Worm (Caenorhabditis elegans) whole organism, late embryonic: Measurements from ENCODE around the gene F49H12.4.

Source experiments
- ama-1 ChIP-seq: fragments of 150-350 bp; optimal IDR thresholded peaks from 2 replicates; lab custom pipeline; 2014
- ceh-24 ChIP-seq: sonication (generic microtip); optimal IDR thresholded peaks from 2 replicates; lab custom pipeline; 2016; ENCODE audit warnings: mild to moderate bottlenecking, missing genetic modification characterization, missing compliant biosample characterization
- ceh-31 ChIP-seq: sonication (generic microtip); optimal IDR thresholded peaks from 2 replicates; lab custom pipeline; 2016; ENCODE audit warnings: missing genetic modification characterization, missing compliant biosample characterization
- che-1 ChIP-seq: sonication (generic microtip); optimal IDR thresholded peaks from 2 replicates; lab custom pipeline; 2016; ENCODE audit warnings: mild to moderate bottlenecking, missing genetic modification characterization, missing compliant biosample characterization
- dmd-4 ChIP-seq: sonication (generic microtip); optimal IDR thresholded peaks from 2 replicates; lab custom pipeline; 2016; ENCODE audit warnings: borderline replicate concordance, missing genetic modification characterization, missing compliant biosample characterization
- gmeb-2 ChIP-seq: sonication (generic microtip); optimal IDR thresholded peaks from 2 replicates; lab custom pipeline; 2016; ENCODE audit warnings: missing genetic modification characterization, inconsistent platforms, missing compliant biosample characterization
- lin-11 ChIP-seq: fragments of 200-800 bp; sonication (Bioruptor generic); optimal IDR thresholded peaks from 2 replicates; lab custom pipeline; 2018; ENCODE audit warnings: mild to moderate bottlenecking, missing genetic modification characterization, missing compliant biosample characterization
- pros-1 ChIP-seq: fragments of 150-350 bp; optimal IDR thresholded peaks from 2 replicates; lab custom pipeline; 2014; ENCODE audit warnings: missing biosample characterization, missing genetic modification reagents, missing genetic modification characterization
- ref-2 ChIP-seq: sonication (generic microtip); optimal IDR thresholded peaks from 2 replicates; lab custom pipeline; 2016; ENCODE audit warnings: missing genetic modification characterization, missing compliant biosample characterization
- tbx-2 ChIP-seq: sonication (generic microtip); optimal IDR thresholded peaks from 2 replicates; lab custom pipeline; 2016; ENCODE audit warnings: missing genetic modification characterization, missing compliant biosample characterization
- unc-55 ChIP-seq: sonication (generic microtip); optimal IDR thresholded peaks from 2 replicates; lab custom pipeline; 2017; ENCODE audit warnings: missing biosample characterization, missing genetic modification reagents, missing genetic modification characterization
- zip-5 ChIP-seq: sonication (generic microtip); optimal IDR thresholded peaks from 2 replicates; lab custom pipeline; 2016; ENCODE audit warnings: missing genetic modification characterization, missing compliant biosample characterization

DNA sequence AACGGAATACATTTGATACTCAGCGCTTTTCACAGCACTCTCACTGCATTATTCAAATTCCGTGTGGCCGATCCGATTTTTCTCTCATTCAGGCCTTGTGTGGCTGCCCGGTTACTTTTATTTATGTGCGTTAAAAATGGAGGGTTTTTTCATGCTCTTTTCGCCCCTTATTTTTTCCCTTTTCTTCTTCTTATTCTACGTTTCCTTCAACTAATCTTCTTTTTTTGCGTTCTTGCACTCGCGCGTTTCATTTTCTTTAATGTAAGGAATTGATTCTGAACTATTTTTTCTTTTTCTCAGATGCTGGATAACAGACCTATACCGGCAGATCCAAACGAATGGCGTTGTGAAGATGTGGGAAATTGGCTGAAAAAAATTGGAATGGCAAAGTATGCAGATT is 29.0 kb downstream of the F49H12.4 start, which contains the start of gene F53B1.2:
- TF ChIP-seq ama-1 (lab: Kevin White, UChicago) (no peak), zip-5 (tag; lab: Kevin White, UChicago) (no peak), tbx-2 (no peak), lin-11 (no peak), gmeb-2 (tag; lab: Kevin White, UChicago) (no peak), unc-55 (GFP tag; lab: Kevin White, UChicago) (no peak), pros-1 (tag; lab: Kevin White, UChicago) (no peak), ceh-31 (no peak), ref-2 (tag; lab: Kevin White, UChicago) (no peak), dmd-4 (tag; lab: Kevin White, UChicago) (no peak), che-1 (tag; lab: Kevin White, UChicago) (no peak), ceh-24 (tag; lab: Kevin White, UChicago) (no peak)
